Worm (Caenorhabditis elegans) whole organism, young adult: ENCODE data around the gene C50E10.1.

Experiments
- F22D6.2 ChIP-seq: sonication (generic microtip); optimal IDR thresholded peaks from 2 replicates; lab custom pipeline; 2016; ENCODE audit warnings: mild to moderate bottlenecking, missing genetic modification characterization, missing compliant biosample characterization
- ama-1 ChIP-seq, 3 experiments: fragments of 150-350 bp in 1 of 3; sonication (generic microtip) in 2 of 3; optimal IDR thresholded peaks; 2 replicates each; lab custom pipeline; 2014 to 2018; ENCODE audit warnings: missing biosample characterization in 2 of 3, missing genetic modification characterization in 2 of 3, missing genetic modification reagents in 2 of 3
- aptf-3 ChIP-seq: fragments of 200-800 bp; sonication (Bioruptor generic); IDR thresholded peaks from 2 replicates; pipeline ENCODE4 v1.3.6; 2022; ENCODE audit warnings: missing genetic modification characterization, missing compliant biosample characterization
- bed-2 ChIP-seq: fragments of 200-800 bp; sonication (Bioruptor generic); IDR thresholded peaks from 2 replicates; pipeline ENCODE4 v1.3.6; 2022; ENCODE audit warnings: missing genetic modification reagents, missing genetic modification characterization, missing compliant biosample characterization
- dox-1 ChIP-seq: fragments of 200-800 bp; sonication (Bioruptor generic); IDR thresholded peaks from 2 replicates; pipeline ENCODE4 v1.3.6; 2022; ENCODE audit warnings: missing genetic modification reagents, missing genetic modification characterization, missing compliant biosample characterization
- dpl-1 ChIP-seq: fragments of 150-350 bp; optimal IDR thresholded peaks from 2 replicates; lab custom pipeline; 2014; ENCODE audit warnings: missing biosample characterization, missing genetic modification reagents, missing genetic modification characterization
- efl-1 ChIP-seq: fragments of 150-350 bp; optimal IDR thresholded peaks from 2 replicates; lab custom pipeline; 2014; ENCODE audit warnings: missing biosample characterization, missing genetic modification reagents, missing genetic modification characterization
- hrde-1 ChIP-seq: sonication (generic microtip); optimal IDR thresholded peaks from 2 replicates; lab custom pipeline; 2016; ENCODE audit warnings: missing genetic modification characterization, mild to moderate bottlenecking, missing compliant biosample characterization, moderate library complexity, missing genotype, missing genetic modification reagents, borderline replicate concordance
- pha-4 ChIP-seq: fragments of 150-350 bp; sonication (generic microtip); optimal IDR thresholded peaks from 2 replicates; lab custom pipeline; 2014; ENCODE audit warnings: missing biosample characterization, missing genetic modification reagents, missing genetic modification characterization
- rpc-1 ChIP-seq, 2 experiments: fragments of 150-350 bp in 1 of 2; sonication (generic microtip) in 1 of 2; optimal IDR thresholded peaks; 2 replicates each; lab custom pipeline; 2014 to 2018; ENCODE audit warnings: missing biosample characterization in 1 of 2, missing genetic modification characterization in 1 of 2, missing genetic modification reagents in 1 of 2, missing genotype in 1 of 2
- snpc-1.1 ChIP-seq: sonication (generic microtip); optimal IDR thresholded peaks from 2 replicates; lab custom pipeline; 2017; ENCODE audit warnings: missing genetic modification characterization, mild to moderate bottlenecking, missing compliant biosample characterization, antibody characterized with exemption, moderate library complexity, missing genotype, missing genetic modification reagents; ENCODE audit not compliant: insufficient read depth
- snpc-3.4 ChIP-seq: sonication (generic microtip); optimal IDR thresholded peaks from 2 replicates; lab custom pipeline; 2017; ENCODE audit warnings: missing genetic modification characterization, mild to moderate bottlenecking, missing compliant biosample characterization, antibody characterized with exemption, moderate library complexity, missing genotype, missing genetic modification reagents
- unc-62 ChIP-seq: fragments of 150-350 bp; optimal IDR thresholded peaks from 2 replicates; lab custom pipeline; 2014; ENCODE audit warnings: missing biosample characterization, missing genetic modification reagents, missing genetic modification characterization
- ztf-28 ChIP-seq: fragments of 200-800 bp; sonication (Bioruptor generic); IDR thresholded peaks from 2 replicates; pipeline ENCODE4 v1.3.6; 2022; ENCODE audit warnings: missing genetic modification reagents, missing genetic modification characterization, missing compliant biosample characterization

DNA sequence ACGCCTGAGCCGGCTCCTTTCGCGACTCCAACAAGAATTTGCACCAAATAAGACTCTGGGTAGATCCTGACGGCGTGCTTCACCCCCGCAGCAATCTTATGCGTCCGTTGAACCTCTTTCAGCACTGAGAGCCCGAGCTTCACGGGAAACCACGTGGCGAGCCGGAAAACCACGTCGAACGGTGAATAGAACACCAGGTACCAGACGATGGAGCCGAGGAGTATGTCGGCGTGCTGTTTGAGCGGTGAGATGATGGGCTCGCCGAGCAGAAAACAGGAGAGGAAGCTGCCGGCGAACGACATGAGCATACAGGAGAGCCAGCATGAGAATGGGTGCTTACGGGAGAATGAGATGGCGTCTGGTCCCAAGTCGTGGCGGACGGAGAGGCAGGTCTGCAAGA, 23.7 kb downstream of the C50E10.1 start:
- TF ChIP-seq efl-1 (GFP tag; lab: Kevin White, UChicago) (no peak), rpc-1 (optimal IDR thresholded peaks at IDR 0.05; lab: Kevin White, UChicago) (no peak), rpc-1 (tag; optimal IDR thresholded peaks at IDR 0.05; lab: Kevin White, UChicago) (no peak), F22D6.2 (tag; lab: Kevin White, UChicago) (no peak), aptf-3 (GFP tag; lab: Robert Waterston, UW) (no peak), snpc-3.4 (no peak), ztf-28 (GFP tag; lab: Robert Waterston, UW) (no peak), ama-1 (optimal IDR thresholded peaks at IDR 0.05; lab: Kevin White, UChicago) (no peak), ama-1 (GFP tag; optimal IDR thresholded peaks at IDR 0.05; lab: Kevin White, UChicago) (no peak), pha-4 (no peak), bed-2 (no peak), unc-62 (GFP tag; lab: Kevin White, UChicago) (no peak), hrde-1 (tag; lab: Kevin White, UChicago) (no peak), dox-1 (GFP tag; lab: Robert Waterston, UW) (no peak), dpl-1 (GFP tag; lab: Kevin White, UChicago) (no peak), snpc-1.1 (tag; lab: Kevin White, UChicago) (no peak)
